Worm (Caenorhabditis elegans) whole organism, early embryonic: Measurements from ENCODE around the gene sri-33.
"Not testable (repeated sequence)": the region's sequence is repeated elsewhere in the genome, so short reads cannot be mapped to it uniquely, and the experiment has no call there.

Source experiments
- B0310.2 ChIP-seq: sonication (generic microtip); optimal IDR thresholded peaks from 2 replicates; lab custom pipeline; 2016; ENCODE audit warnings: mild to moderate bottlenecking, missing genetic modification characterization, missing compliant biosample characterization
- F13C5.2 ChIP-seq: sonication (generic microtip); optimal IDR thresholded peaks from 2 replicates; lab custom pipeline; 2017; ENCODE audit warnings: mild to moderate bottlenecking, missing genetic modification characterization, inconsistent platforms, missing compliant biosample characterization
- aly-1 ChIP-seq: sonication (generic microtip); optimal IDR thresholded peaks from 2 replicates; lab custom pipeline; 2016; ENCODE audit warnings: missing genetic modification characterization, missing compliant biosample characterization
- ama-1 ChIP-seq: fragments of 150-350 bp; optimal IDR thresholded peaks from 2 replicates; lab custom pipeline; 2014
- ceh-13 ChIP-seq: fragments of 200-800 bp; sonication (Bioruptor generic); optimal IDR thresholded peaks from 2 replicates; lab custom pipeline; 2018; ENCODE audit warnings: mild to moderate bottlenecking, missing genetic modification characterization, missing compliant biosample characterization
- ceh-36 ChIP-seq: sonication (generic microtip); optimal IDR thresholded peaks from 2 replicates; lab custom pipeline; 2016; ENCODE audit warnings: missing genetic modification characterization, inconsistent platforms, missing compliant biosample characterization
- ets-7 ChIP-seq: sonication (generic microtip); optimal IDR thresholded peaks from 2 replicates; lab custom pipeline; 2016; ENCODE audit warnings: missing genotype, missing genetic modification characterization, missing compliant biosample characterization
- flt-1 ChIP-seq: fragments of 200-800 bp; sonication (Bioruptor generic); IDR thresholded peaks from 2 replicates; pipeline ENCODE4 v1.3.6; 2022; ENCODE audit warnings: missing genetic modification characterization, missing compliant biosample characterization
- hmbx-1 ChIP-seq: sonication (generic microtip); optimal IDR thresholded peaks from 2 replicates; lab custom pipeline; 2016; ENCODE audit warnings: mild to moderate bottlenecking, missing genetic modification characterization, missing compliant biosample characterization
- hmg-4 ChIP-seq: fragments of 200-800 bp; sonication (Bioruptor generic); optimal IDR thresholded peaks from 2 replicates; lab custom pipeline; 2018; ENCODE audit warnings: mild to moderate bottlenecking, missing genetic modification characterization, missing compliant biosample characterization
- hnd-1 ChIP-seq: sonication (generic microtip); optimal IDR thresholded peaks from 2 replicates; lab custom pipeline; 2016; ENCODE audit warnings: missing genetic modification characterization, missing compliant biosample characterization
- pes-1 ChIP-seq: fragments of 200-800 bp; sonication (Bioruptor generic); IDR thresholded peaks from 2 replicates; pipeline ENCODE4 v1.3.6; 2022; ENCODE audit warnings: missing genetic modification reagents, missing genetic modification characterization, missing compliant biosample characterization
- scrt-1 ChIP-seq: fragments of 200-800 bp; sonication (Bioruptor generic); IDR thresholded peaks from 2 replicates; pipeline ENCODE4 v1.3.6; 2022; ENCODE audit warnings: missing genetic modification characterization, missing compliant biosample characterization
- sea-1 ChIP-seq: fragments of 200-800 bp; sonication (Bioruptor generic); conservative IDR thresholded peaks from 2 replicates; pipeline ENCODE4 v1.3.6; 2022; ENCODE audit warnings: missing genetic modification characterization, missing compliant biosample characterization
- tbx-11 ChIP-seq: fragments of 200-800 bp; sonication (Bioruptor generic); IDR thresholded peaks from 2 replicates; pipeline ENCODE4 v1.3.6; 2022; ENCODE audit warnings: missing genetic modification characterization, missing compliant biosample characterization
- tbx-37 ChIP-seq: fragments of 200-800 bp; sonication (Bioruptor generic); conservative IDR thresholded peaks from 2 replicates; pipeline ENCODE4 v1.3.6; 2022; ENCODE audit warnings: missing genetic modification reagents, missing genetic modification characterization, missing compliant biosample characterization
- tra-4 ChIP-seq: sonication (generic microtip); optimal IDR thresholded peaks from 2 replicates; lab custom pipeline; 2017; ENCODE audit warnings: missing genetic modification characterization, missing compliant biosample characterization

Gene sri-33

DNA sequence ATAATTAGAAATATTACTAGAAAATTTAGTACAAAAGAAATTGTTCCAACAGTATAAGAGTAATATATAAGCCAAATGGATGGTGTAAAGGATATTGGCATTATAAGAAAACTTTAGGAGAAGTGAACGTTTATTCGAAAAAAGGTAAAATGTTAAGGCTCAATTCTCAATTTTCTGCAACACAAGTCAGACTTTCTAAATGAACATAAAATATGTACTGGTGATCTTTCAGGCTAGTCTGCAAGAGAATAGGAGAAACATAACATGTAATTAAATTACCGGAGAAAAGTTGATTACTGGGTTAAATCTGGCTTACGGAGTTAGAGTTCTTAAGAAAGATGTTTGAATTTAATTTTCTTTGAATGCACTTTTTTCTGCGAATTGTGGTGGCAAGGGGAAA lies at the start of gene sri-33:
Gene sri-33 (minus strand): TSS at position 101 of the 400 bp plus-strand sequence.
- TF ChIP-seq aly-1 (no peak), hnd-1 (tag; lab: Kevin White, UChicago) (no peak), ets-7 (tag; lab: Kevin White, UChicago) (no peak), sea-1 (GFP tag; lab: Robert Waterston, UW) (no peak), scrt-1 (no peak), tra-4 (no peak), F13C5.2 (no peak), ceh-13 (GFP tag; lab: Kevin White, UChicago) (no peak), pes-1 (GFP tag; lab: Robert Waterston, UW) (no peak), ceh-36 (tag; lab: Kevin White, UChicago) (no peak), ama-1 (lab: Kevin White, UChicago) (no peak), B0310.2 (no peak), hmg-4 (no peak), tbx-11 (GFP tag; lab: Robert Waterston, UW) (no peak), flt-1 (GFP tag; lab: Robert Waterston, UW) (no peak), tbx-37 (GFP tag; lab: Robert Waterston, UW) (no peak), hmbx-1 (tag; lab: Kevin White, UChicago) (no peak)

DNA sequence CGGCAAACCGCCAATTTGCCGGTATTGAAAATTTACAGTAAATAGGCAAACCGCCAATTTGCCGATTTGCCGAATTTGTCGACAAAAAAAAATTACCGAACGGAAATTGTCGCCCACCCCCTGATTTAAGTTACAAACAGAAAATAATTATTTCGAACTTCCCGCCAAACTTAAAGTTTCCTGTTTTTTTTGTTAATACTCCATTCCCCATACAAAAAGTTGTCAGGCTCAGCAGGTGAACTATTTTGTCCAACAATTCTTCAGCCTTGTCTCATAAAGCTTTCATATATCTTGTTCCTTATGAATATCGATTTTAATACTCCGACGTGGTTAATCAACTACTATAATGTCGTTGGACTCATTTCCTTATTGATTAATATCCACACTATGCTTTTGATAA lies 46.8 kb upstream of the sri-33 start, which contains the start of gene sri-50:
Gene sri-50 (plus strand): TSS at position 301 of the 400 bp plus-strand sequence.
- TF ChIP-seq ama-1 (lab: Kevin White, UChicago) = no peak

DNA sequence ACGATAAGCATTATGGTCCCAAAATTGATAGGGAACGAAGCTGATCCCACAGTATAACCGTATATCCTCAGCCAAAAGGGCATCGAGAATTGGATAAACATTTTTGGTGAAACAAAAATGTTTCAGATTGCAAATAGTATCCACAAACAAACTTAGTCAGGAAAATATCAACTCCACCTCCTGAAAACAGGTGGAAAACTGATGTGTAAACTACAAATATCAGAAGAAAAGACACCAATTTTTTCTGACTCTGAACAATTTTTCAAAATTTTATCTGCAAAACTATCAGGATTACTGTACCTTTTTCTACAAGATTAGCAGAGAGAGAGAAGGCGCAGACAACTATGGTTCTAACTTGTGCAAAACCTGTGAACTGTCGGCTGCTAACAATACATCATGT lies 45.9 kb upstream of the sri-33 start, which contains the start of gene sri-53:
Gene sri-53 (minus strand): TSS at position 101 of the 400 bp plus-strand sequence.
- TF ChIP-seq ceh-36 (tag; lab: Kevin White, UChicago) = no peak
- no peak for TF ChIP-seq ets-7 (tag; lab: Kevin White, UChicago)
- no peak for TF ChIP-seq tbx-11 (GFP tag; lab: Robert Waterston, UW)
- TF ChIP-seq tra-4 = no peak
- no peak for TF ChIP-seq ceh-13 (GFP tag; lab: Kevin White, UChicago)
- no peak for TF ChIP-seq hnd-1 (tag; lab: Kevin White, UChicago)
- no peak for TF ChIP-seq B0310.2
- no peak for TF ChIP-seq tbx-37 (GFP tag; lab: Robert Waterston, UW)
- no peak for TF ChIP-seq sea-1 (GFP tag; lab: Robert Waterston, UW)

DNA sequence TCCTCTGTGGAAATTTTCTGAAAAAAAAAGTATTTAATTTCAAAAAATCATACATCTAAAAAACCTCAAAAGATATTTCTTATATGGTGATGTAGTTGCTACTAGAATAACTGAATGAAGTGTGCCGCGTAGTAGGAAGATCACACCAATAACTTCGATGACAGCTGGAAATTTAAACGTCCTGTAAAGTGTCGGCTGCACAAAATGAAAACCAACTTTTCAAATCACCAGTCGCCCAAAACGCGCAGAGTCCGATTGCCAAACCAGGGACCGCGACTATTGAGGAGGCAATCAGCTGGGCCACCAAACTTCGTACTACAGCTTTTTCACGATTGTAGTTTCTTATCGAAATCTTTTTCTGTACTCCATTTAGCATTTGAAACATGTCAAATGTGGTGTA lies 44.6 kb upstream of the sri-33 start, which contains the start of gene sri-48:
Gene sri-48 (minus strand): TSS at position 101 of the 400 bp plus-strand sequence.
- TF ChIP-seq F13C5.2; ceh-36 (tag; lab: Kevin White, UChicago); B0310.2: not testable (repeated sequence)

DNA sequence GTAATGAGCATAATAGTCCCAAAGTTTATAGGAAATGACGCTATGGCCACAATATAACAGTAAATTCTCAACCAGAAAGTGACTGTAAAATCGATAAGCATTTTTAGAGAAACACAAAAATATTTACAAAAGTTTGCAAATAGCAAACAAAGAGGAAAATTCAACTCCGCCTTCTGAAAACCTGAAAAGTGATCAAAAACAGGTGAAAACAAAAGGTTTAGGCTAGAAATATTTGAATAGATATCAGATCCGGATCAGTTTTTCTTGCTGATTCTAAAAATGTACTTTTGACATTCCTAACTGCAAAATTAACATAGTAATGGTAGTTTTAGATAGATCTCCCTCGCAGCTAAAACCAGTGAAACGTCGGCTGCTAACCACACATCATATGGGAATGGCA lies 42.3 kb upstream of the sri-33 start, which contains the start of gene sri-51:
Gene sri-51 (minus strand): TSS at position 101 of the 400 bp plus-strand sequence.
- TF ChIP-seq ceh-13 (GFP tag; lab: Kevin White, UChicago) = no peak
- TF ChIP-seq ets-7 (tag; lab: Kevin White, UChicago) = no peak
- no peak for TF ChIP-seq aly-1
- TF ChIP-seq hnd-1 (tag; lab: Kevin White, UChicago) = no peak
- no peak for TF ChIP-seq tra-4
- no peak for TF ChIP-seq hmg-4
- TF ChIP-seq B0310.2 = no peak
- TF ChIP-seq scrt-1 = no peak
- TF ChIP-seq hmbx-1 (tag; lab: Kevin White, UChicago) = no peak
- no peak for TF ChIP-seq flt-1 (GFP tag; lab: Robert Waterston, UW)
- TF ChIP-seq pes-1 (GFP tag; lab: Robert Waterston, UW) = no peak
- no peak for TF ChIP-seq ceh-36 (tag; lab: Kevin White, UChicago)
- TF ChIP-seq sea-1 (GFP tag; lab: Robert Waterston, UW) = no peak
- TF ChIP-seq F13C5.2 = no peak
- no peak for TF ChIP-seq ama-1 (lab: Kevin White, UChicago)
- TF ChIP-seq tbx-37 (GFP tag; lab: Robert Waterston, UW) = no peak
- no peak for TF ChIP-seq tbx-11 (GFP tag; lab: Robert Waterston, UW)

DNA sequence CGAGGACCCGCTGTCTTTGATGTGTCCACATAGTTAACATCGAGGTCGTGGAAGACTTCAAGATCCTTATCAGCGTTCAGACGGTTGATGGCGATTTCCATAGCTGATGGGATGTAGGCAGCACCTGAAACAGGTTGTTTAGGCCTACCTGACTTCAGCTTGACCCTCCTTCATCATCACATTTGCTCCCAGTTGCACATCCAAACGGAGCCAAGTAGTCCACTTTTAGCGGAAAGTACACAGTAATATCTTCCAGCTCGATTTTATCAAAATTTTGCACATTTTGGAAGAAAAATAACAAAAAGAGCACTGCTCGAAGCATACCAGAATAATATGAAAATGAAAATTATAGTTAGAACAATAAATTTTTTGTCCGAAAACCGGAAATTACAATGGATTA lies 40.3 kb upstream of the sri-33 start, which contains the start of gene gcy-15:
Gene gcy-15 (minus strand): TSS at position 101 of the 400 bp plus-strand sequence.
- TF ChIP-seq flt-1 (GFP tag; lab: Robert Waterston, UW) (no peak), F13C5.2 (no peak), tra-4 (no peak), ceh-13 (GFP tag; lab: Kevin White, UChicago) (no peak), scrt-1 (no peak), sea-1 (GFP tag; lab: Robert Waterston, UW) (no peak)

DNA sequence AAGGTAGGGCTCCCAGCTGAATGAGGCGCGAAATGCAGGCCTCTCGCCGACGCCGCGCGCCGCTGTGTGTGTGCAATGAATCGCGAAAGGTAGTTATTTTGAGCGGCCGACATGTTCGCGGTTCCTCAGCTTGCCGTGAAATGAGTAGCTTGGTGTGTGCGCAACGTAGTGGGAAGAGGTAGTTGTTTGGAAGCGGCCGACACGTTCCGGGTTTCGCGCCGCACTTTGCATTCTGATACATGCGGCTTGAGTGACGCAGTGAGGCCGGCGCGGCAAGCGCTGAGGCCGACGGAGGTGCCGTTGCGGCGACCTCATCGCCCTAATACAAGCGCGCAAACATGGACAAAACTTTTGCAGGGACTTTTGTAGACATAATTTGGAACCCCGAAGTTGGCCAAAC lies 39.1 kb upstream of the sri-33 start:
- TF ChIP-seq ceh-13 (GFP tag; lab: Kevin White, UChicago) (no peak), hnd-1 (tag; lab: Kevin White, UChicago) (no peak), F13C5.2 (no peak), ets-7 (tag; lab: Kevin White, UChicago) (no peak), flt-1 (GFP tag; lab: Robert Waterston, UW) (no peak), tbx-37 (GFP tag; lab: Robert Waterston, UW) (no peak), hmg-4 (no peak), ceh-36 (tag; lab: Kevin White, UChicago) (no peak), sea-1 (GFP tag; lab: Robert Waterston, UW) (no peak), pes-1 (GFP tag; lab: Robert Waterston, UW) (no peak), scrt-1 (no peak), tbx-11 (GFP tag; lab: Robert Waterston, UW) (no peak)

DNA sequence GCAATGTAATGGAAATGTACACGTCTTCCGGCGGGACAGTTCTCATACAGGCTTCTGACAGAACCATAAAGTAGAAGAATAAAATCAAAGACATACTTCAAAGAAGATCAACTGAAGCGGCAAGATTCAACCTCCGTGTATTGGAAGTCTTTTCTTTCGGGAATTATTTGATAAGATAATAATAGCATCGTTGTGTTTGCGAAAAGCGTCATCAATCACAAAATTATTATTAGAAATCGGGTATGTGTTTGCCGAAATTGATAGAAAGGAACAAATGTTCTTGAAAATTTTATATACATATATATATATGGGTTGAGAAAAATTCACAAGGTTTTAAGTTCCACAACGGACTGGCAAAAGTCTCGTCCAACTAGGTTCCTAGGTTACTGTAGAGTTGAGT lies 34.9 kb upstream of the sri-33 start, which contains the start of gene Y27F2A.9:
Gene Y27F2A.9 (minus strand): TSS at position 101 of the 400 bp plus-strand sequence.
- TF ChIP-seq aly-1; F13C5.2; ets-7 (tag; lab: Kevin White, UChicago): not testable (repeated sequence)
